Worm (Caenorhabditis elegans) whole organism, L2 larva: ENCODE results near the gene marc-2.
A peak's percentile ranks its signal among the peaks of the same experiment; 100 is the strongest.

Source experiments
- R02D3.7 ChIP-seq: fragments of 150-350 bp; optimal IDR thresholded peaks from 2 replicates; lab custom pipeline; 2014; ENCODE audit warnings: missing biosample characterization, missing genetic modification characterization
- Y55F3AM.14 ChIP-seq: fragments of 200-800 bp; sonication (Bioruptor generic); optimal IDR thresholded peaks from 2 replicates; lab custom pipeline; 2018; ENCODE audit warnings: mild to moderate bottlenecking, missing genetic modification characterization, missing compliant biosample characterization
- ZK546.5 ChIP-seq: sonication (generic microtip); optimal IDR thresholded peaks from 2 replicates; lab custom pipeline; 2017; ENCODE audit warnings: missing biosample characterization, missing genetic modification characterization
- ama-1 ChIP-seq: fragments of 150-350 bp; optimal IDR thresholded peaks from 2 replicates; lab custom pipeline; 2018; ENCODE audit warnings: inconsistent platforms
- blmp-1 ChIP-seq: sonication (generic microtip); optimal IDR thresholded peaks from 2 replicates; lab custom pipeline; 2017; ENCODE audit warnings: missing genetic modification characterization, mild to moderate bottlenecking, missing compliant biosample characterization, antibody characterized with exemption, moderate library complexity; ENCODE audit not compliant: insufficient read depth
- ceh-16 ChIP-seq: fragments of 150-350 bp; optimal IDR thresholded peaks from 2 replicates; lab custom pipeline; 2014; ENCODE audit warnings: missing biosample characterization, missing genetic modification characterization
- ceh-82 ChIP-seq: fragments of 150-350 bp; optimal IDR thresholded peaks from 2 replicates; lab custom pipeline; 2014; ENCODE audit warnings: missing biosample characterization, missing genetic modification characterization
- crh-2 ChIP-seq: sonication (generic microtip); optimal IDR thresholded peaks from 2 replicates; lab custom pipeline; 2017; ENCODE audit warnings: missing biosample characterization, missing genetic modification characterization
- elt-1 ChIP-seq: fragments of 150-350 bp; optimal IDR thresholded peaks from 2 replicates; lab custom pipeline; 2014; ENCODE audit warnings: missing biosample characterization, missing genetic modification characterization
- lin-13 ChIP-seq: fragments of 150-350 bp; optimal IDR thresholded peaks from 2 replicates; lab custom pipeline; 2014; ENCODE audit warnings: missing biosample characterization, missing genetic modification reagents, missing genetic modification characterization
- lin-39 ChIP-seq: fragments of 150-350 bp; optimal IDR thresholded peaks from 2 replicates; lab custom pipeline; 2014; ENCODE audit warnings: missing biosample characterization, missing genetic modification reagents, missing genetic modification characterization
- lsy-2 ChIP-seq, 2 experiments: fragments of 150-350 bp in 1 of 2; sonication (generic microtip) in 1 of 2; optimal IDR thresholded peaks; 2 replicates each; lab custom pipeline; 2014 to 2017; ENCODE audit warnings: missing biosample characterization in 2 of 2, missing genetic modification characterization in 2 of 2
- mab-5 ChIP-seq: fragments of 150-350 bp; optimal IDR thresholded peaks from 2 replicates; lab custom pipeline; 2014; ENCODE audit warnings: missing biosample characterization, missing genetic modification characterization
- mbf-1 ChIP-seq: sonication (generic microtip); optimal IDR thresholded peaks from 2 replicates; lab custom pipeline; 2017; ENCODE audit warnings: missing biosample characterization, missing genetic modification characterization
- mdl-1 ChIP-seq, 2 experiments: fragments of 150-350 bp in 1 of 2; sonication (generic microtip) in 1 of 2; optimal IDR thresholded peaks; 2 replicates each; lab custom pipeline; 2017; ENCODE audit warnings: missing biosample characterization in 2 of 2, missing genetic modification characterization in 2 of 2
- nhr-10 ChIP-seq: sonication (generic microtip); optimal IDR thresholded peaks from 2 replicates; lab custom pipeline; 2017; ENCODE audit warnings: missing biosample characterization, missing genetic modification characterization
- nhr-11 ChIP-seq: fragments of 150-350 bp; optimal IDR thresholded peaks from 2 replicates; lab custom pipeline; 2014; ENCODE audit warnings: missing biosample characterization, missing genetic modification characterization
- nhr-12 ChIP-seq: fragments of 150-350 bp; optimal IDR thresholded peaks from 2 replicates; lab custom pipeline; 2014; ENCODE audit warnings: missing biosample characterization, missing genetic modification characterization
- nhr-129 ChIP-seq: fragments of 150-350 bp; optimal IDR thresholded peaks from 2 replicates; lab custom pipeline; 2014; ENCODE audit warnings: missing biosample characterization, missing genetic modification characterization
- nhr-21 ChIP-seq: fragments of 150-350 bp; optimal IDR thresholded peaks from 2 replicates; lab custom pipeline; 2014; ENCODE audit warnings: missing biosample characterization, missing genetic modification characterization
- nhr-23 ChIP-seq: fragments of 150-350 bp; optimal IDR thresholded peaks from 2 replicates; lab custom pipeline; 2014; ENCODE audit warnings: missing biosample characterization, missing genetic modification reagents, missing genetic modification characterization
- nhr-25 ChIP-seq: fragments of 150-350 bp; sonication (generic microtip); optimal IDR thresholded peaks from 3 replicates; lab custom pipeline; 2014; ENCODE audit warnings: missing biosample characterization, missing genetic modification characterization
- nhr-6 ChIP-seq: fragments of 150-350 bp; optimal IDR thresholded peaks from 2 replicates; lab custom pipeline; 2014; ENCODE audit warnings: missing biosample characterization, missing genetic modification characterization
- peb-1 ChIP-seq: fragments of 150-350 bp; optimal IDR thresholded peaks from 2 replicates; lab custom pipeline; 2014; ENCODE audit warnings: missing biosample characterization, missing genetic modification characterization
- sem-4 ChIP-seq: fragments of 150-350 bp; optimal IDR thresholded peaks from 2 replicates; lab custom pipeline; 2014; ENCODE audit warnings: missing biosample characterization, missing genetic modification reagents, missing genetic modification characterization
- sma-3 ChIP-seq: sonication (generic microtip); optimal IDR thresholded peaks from 2 replicates; lab custom pipeline; 2016; ENCODE audit warnings: missing genetic modification reagents, missing genetic modification characterization, missing compliant biosample characterization
- snpc-4 ChIP-seq: fragments of 150-350 bp; optimal IDR thresholded peaks from 2 replicates; lab custom pipeline; 2014; ENCODE audit warnings: missing biosample characterization, missing genetic modification characterization
- unc-55 ChIP-seq: fragments of 150-350 bp; sonication (generic microtip); optimal IDR thresholded peaks from 3 replicates; lab custom pipeline; 2014; ENCODE audit warnings: missing biosample characterization, missing genetic modification reagents, missing genetic modification characterization
- unc-62 ChIP-seq: fragments of 150-350 bp; optimal IDR thresholded peaks from 2 replicates; lab custom pipeline; 2014; ENCODE audit warnings: missing biosample characterization, missing genetic modification reagents, missing genetic modification characterization
- ztf-11 ChIP-seq: sonication (generic microtip); optimal IDR thresholded peaks from 2 replicates; lab custom pipeline; 2017; ENCODE audit warnings: missing biosample characterization, missing genetic modification characterization
- ztf-4 ChIP-seq: fragments of 150-350 bp; optimal IDR thresholded peaks from 2 replicates; lab custom pipeline; 2014; ENCODE audit warnings: missing biosample characterization, missing genetic modification characterization

marc-2 gene

DNA sequence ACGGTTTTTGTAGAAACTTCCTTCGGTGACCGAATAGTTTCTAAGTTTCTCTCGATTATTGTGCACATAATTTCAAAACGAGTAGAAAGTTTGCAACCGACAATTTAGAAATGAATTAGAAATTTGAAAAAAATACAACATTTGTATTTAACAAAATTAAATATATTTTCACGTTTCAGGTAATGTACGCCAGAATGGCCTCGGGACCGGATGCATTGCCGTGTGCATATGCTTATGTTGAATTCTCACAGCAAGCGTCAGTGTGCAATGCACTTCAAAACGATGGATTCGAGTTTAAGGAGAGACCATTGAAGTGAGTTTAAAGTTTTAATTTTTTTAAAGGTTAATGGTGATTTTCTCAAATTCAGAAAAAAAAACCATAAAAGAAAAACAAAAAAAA lies at the start of gene marc-2:
Gene marc-2, minus strand, starts transcription at position 101 of the 400 bp plus-strand sequence.
- no peak for TF ChIP-seq nhr-25 (tag; lab: Kevin White, UChicago)
- no peak for TF ChIP-seq mab-5
- no peak for TF ChIP-seq mbf-1
- TF ChIP-seq lin-13 = no peak
- no peak for TF ChIP-seq unc-62 (GFP tag; lab: Kevin White, UChicago)
- no peak for TF ChIP-seq sem-4 (tag; lab: Kevin White, UChicago)
- no peak for TF ChIP-seq nhr-10 (tag; lab: Kevin White, UChicago)
- no peak for TF ChIP-seq nhr-23 (tag; lab: Kevin White, UChicago)
- TF ChIP-seq sma-3 (GFP tag; lab: Kevin White, UChicago) = no peak
- TF ChIP-seq, all 48 proteins: peak for 0

- TF ChIP-seq ztf-4 (no peak), nhr-6 (tag; lab: Kevin White, UChicago) (no peak), nhr-21 (tag; lab: Kevin White, UChicago) (no peak), sem-4 (tag; lab: Kevin White, UChicago) (no peak)
Observed at ce11 chrII:10708660-10709059, 47.9 kb upstream of the marc-2 start, which contains the start of gene bli-1. Gene bli-1, plus strand, starts transcription at chrII:10708960.

- TF ChIP-seq nhr-23 (tag; lab: Kevin White, UChicago) = no peak
- no peak for TF ChIP-seq sma-3 (GFP tag; lab: Kevin White, UChicago)
- no peak for TF ChIP-seq ztf-4
- TF ChIP-seq ceh-82 (tag; lab: Kevin White, UChicago) = no peak
- no peak for TF ChIP-seq snpc-4 (tag; lab: Kevin White, UChicago)
- no peak for TF ChIP-seq unc-55 (GFP tag; lab: Kevin White, UChicago)
- no peak for TF ChIP-seq lsy-2 (tag; optimal IDR thresholded peaks at IDR 0.05; lab: Kevin White, UChicago)
- no peak for TF ChIP-seq mbf-1
- no peak for TF ChIP-seq crh-2
- no peak for TF ChIP-seq lin-13
- TF ChIP-seq ceh-16 (tag; lab: Kevin White, UChicago) = no peak
- no peak for TF ChIP-seq nhr-11 (tag; lab: Kevin White, UChicago)
- no peak for TF ChIP-seq mab-5
- TF ChIP-seq unc-62 (GFP tag; lab: Kevin White, UChicago) = no peak
- TF ChIP-seq ama-1 (lab: Kevin White, UChicago) = no peak
- TF ChIP-seq R02D3.7 (tag; lab: Kevin White, UChicago) = no peak
Observed at ce11 chrII:10707439-10708096, 46.8 kb upstream of the marc-2 start.

- TF ChIP-seq ZK546.5 (no peak), nhr-6 (tag; lab: Kevin White, UChicago) (no peak), nhr-25 (tag; lab: Kevin White, UChicago) (no peak)
Observed at ce11 chrII:10706901-10707300, 46.1 kb upstream of the marc-2 start, which contains the start of gene col-80. Gene col-80, plus strand, starts transcription at chrII:10707201.

ce11 chrII:10706038-10706437 lies 45.2 kb upstream of the marc-2 start:
- peak; percentile 94 for TF ChIP-seq blmp-1 (tag; lab: Kevin White, UChicago)
- TF ChIP-seq ztf-11 = no peak
- peak; percentile 75 for TF ChIP-seq nhr-25 (tag; lab: Kevin White, UChicago)

DNA sequence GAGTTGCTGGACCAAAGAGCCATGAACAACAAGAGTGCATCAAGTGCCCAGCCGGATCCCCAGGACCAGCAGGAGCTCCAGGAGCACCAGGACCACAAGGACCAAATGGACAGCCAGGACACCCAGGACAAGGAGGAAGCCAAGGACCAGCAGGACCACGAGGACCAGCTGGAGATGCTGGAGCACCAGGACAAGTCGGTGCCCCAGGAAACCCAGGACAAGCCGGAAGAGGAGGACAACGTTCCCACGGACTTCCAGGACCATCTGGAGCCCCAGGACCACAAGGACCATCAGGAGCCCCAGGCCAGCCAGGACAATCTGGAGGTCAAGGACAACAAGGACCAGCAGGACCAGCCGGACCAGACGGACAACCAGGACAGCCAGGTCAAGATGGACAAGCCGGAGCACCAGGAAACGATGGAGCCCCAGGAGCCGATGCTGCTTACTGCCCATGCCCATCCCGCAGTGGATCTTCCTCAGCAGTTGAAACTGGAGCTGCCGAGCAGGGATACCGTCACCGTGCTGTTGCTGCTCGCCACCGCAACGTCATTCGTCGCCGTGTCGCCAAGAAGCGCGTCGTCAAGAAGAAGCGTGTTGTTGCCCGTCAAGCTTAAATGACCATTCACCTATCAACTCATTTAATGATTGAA lies 44.7 kb upstream of the marc-2 start:
- TF ChIP-seq crh-2 = no peak
- no peak for TF ChIP-seq R02D3.7 (tag; lab: Kevin White, UChicago)
- no peak for TF ChIP-seq nhr-25 (tag; lab: Kevin White, UChicago)
- TF ChIP-seq nhr-21 (tag; lab: Kevin White, UChicago) = no peak
- no peak for TF ChIP-seq ceh-82 (tag; lab: Kevin White, UChicago)
- no peak for TF ChIP-seq ztf-11
- TF ChIP-seq mdl-1 (tag; optimal IDR thresholded peaks at IDR 0.05; lab: Kevin White, UChicago) = no peak
- no peak for TF ChIP-seq Y55F3AM.14
- TF ChIP-seq elt-1 = no peak
- no peak for TF ChIP-seq peb-1
- TF ChIP-seq nhr-12 (tag; lab: Kevin White, UChicago) = no peak
- TF ChIP-seq nhr-11 (tag; lab: Kevin White, UChicago) = no peak
- TF ChIP-seq lin-39 (tag; lab: Kevin White, UChicago) = no peak
- TF ChIP-seq nhr-129 (tag; lab: Kevin White, UChicago) = no peak
